Fruit fly (Drosophila melanogaster): Measurements from ENCODE around the gene Ost48.
A peak's percentile ranks its signal among the peaks of the same experiment; 100 is the strongest.

Gene Ost48

dm6 chrX:9130243-9130642 lies 28.1 kb downstream of the Ost48 start:
- TF ChIP-seq Dbx (GFP tag; IDR thresholded peaks at IDR 0.05) (no peak), nau (GFP tag; optimal IDR thresholded peaks at IDR 0.05) (no peak), CG7928 (GFP tag; optimal IDR thresholded peaks at IDR 0.05) (no peak), CG6683 (GFP tag; optimal IDR thresholded peaks at IDR 0.05) (no peak), CG6272 (GFP tag; IDR thresholded peaks at IDR 0.05) (no peak), Doc2 (GFP tag; IDR thresholded peaks at IDR 0.05) (no peak), CG16779 (GFP tag; IDR thresholded peaks at IDR 0.05) (no peak), Drgx (GFP tag; IDR thresholded peaks at IDR 0.05) (no peak), Hr39 (optimal IDR thresholded peaks at IDR 0.05) (no peak), CG2678 (tag; optimal IDR thresholded peaks at IDR 0.05) (no peak), kni (GFP tag; optimal IDR thresholded peaks at IDR 0.05) (peak; percentile 11), Sox100B (GFP tag; optimal IDR thresholded peaks at IDR 0.05) (no peak), mirr (GFP tag; optimal IDR thresholded peaks at IDR 0.05) (no peak), Hmr (GFP tag; optimal IDR thresholded peaks at IDR 0.05) (no peak), ash1 (GFP tag; optimal IDR thresholded peaks at IDR 0.05) (no peak), Awh (GFP tag; IDR thresholded peaks at IDR 0.05) (no peak), HLH3B (GFP tag; IDR thresholded peaks at IDR 0.05) (no peak), nom (GFP tag; optimal IDR thresholded peaks at IDR 0.05) (no peak), CG7786 (GFP tag; optimal IDR thresholded peaks at IDR 0.05) (no peak), CG2202 (tag; optimal IDR thresholded peaks at IDR 0.05) (no peak), Med (GFP tag) (peak; percentile 14), otp (GFP tag; IDR thresholded peaks at IDR 0.05) (no peak), nerfin-2 (GFP tag; IDR thresholded peaks at IDR 0.05; ENCODE audit: partially characterized antibody) (no peak), CG8281 (tag; optimal IDR thresholded peaks at IDR 0.05) (peak; percentile 85), CG10209 (GFP tag; optimal IDR thresholded peaks at IDR 0.05) (no peak), Dref (GFP tag; IDR thresholded peaks at IDR 0.05) (no peak), GATAe (GFP tag; conservative IDR thresholded peaks at IDR 0.05) (no peak), CG17328 (GFP tag; IDR thresholded peaks at IDR 0.05) (no peak), CG5180 (GFP tag; optimal IDR thresholded peaks at IDR 0.05) (peak; percentile 53), Sry-δ (GFP tag; optimal IDR thresholded peaks at IDR 0.05) (no peak), Dip2 (GFP tag; IDR thresholded peaks at IDR 0.05) (no peak), abd-A (tag; optimal IDR thresholded peaks at IDR 0.05) (peak; percentile 11), CG4707 (GFP tag; optimal IDR thresholded peaks at IDR 0.05) (no peak), gsb-n (tag; optimal IDR thresholded peaks at IDR 0.05) (peak; percentile 78), repo (GFP tag; optimal IDR thresholded peaks at IDR 0.05) (no peak), sc (optimal IDR thresholded peaks at IDR 0.05) (no peak), sc (GFP tag; optimal IDR thresholded peaks at IDR 0.05) (no peak), CG34376 (GFP tag; optimal IDR thresholded peaks at IDR 0.05) (no peak), pros (GFP tag; optimal IDR thresholded peaks at IDR 0.05) (peak; percentile 91), CG10321 (GFP tag; IDR thresholded peaks at IDR 0.05) (no peak), CG11398 (GFP tag; optimal IDR thresholded peaks at IDR 0.05) (no peak), dysf (GFP tag; IDR thresholded peaks at IDR 0.05) (no peak), Pdp1 (GFP tag; optimal IDR thresholded peaks at IDR 0.05) (no peak), CG1602 (GFP tag; optimal IDR thresholded peaks at IDR 0.05) (no peak), dm (GFP tag; optimal IDR thresholded peaks at IDR 0.05) (no peak), gfzf (GFP tag; optimal IDR thresholded peaks at IDR 0.05) (no peak), CG2116 (GFP tag; optimal IDR thresholded peaks at IDR 0.05) (no peak), wdn (GFP tag; IDR thresholded peaks at IDR 0.05) (no peak), pzg (GFP tag; optimal IDR thresholded peaks at IDR 0.05) (no peak), NFAT (GFP tag; IDR thresholded peaks at IDR 0.05) (no peak)
